Worm (Caenorhabditis elegans) whole organism, late embryonic: Measurements from ENCODE around the gene B0432.7.

ENCODE experiments used
- K02D7.2 ChIP-seq: sonication (generic microtip); optimal IDR thresholded peaks from 2 replicates; lab custom pipeline; 2017; ENCODE audit warnings: mild to moderate bottlenecking, missing genetic modification characterization, missing compliant biosample characterization
- K09A11.1 ChIP-seq: sonication (generic microtip); optimal IDR thresholded peaks from 2 replicates; lab custom pipeline; 2017; ENCODE audit warnings: antibody characterized with exemption, mild to moderate bottlenecking, missing genetic modification characterization, missing compliant biosample characterization; ENCODE audit not compliant: insufficient read depth
- T23F11.4 ChIP-seq: fragments of 200-800 bp; sonication (Bioruptor generic); optimal IDR thresholded peaks from 2 replicates; lab custom pipeline; 2018; ENCODE audit warnings: mild to moderate bottlenecking, missing genetic modification characterization, missing compliant biosample characterization
- ceh-31 ChIP-seq: sonication (generic microtip); optimal IDR thresholded peaks from 2 replicates; lab custom pipeline; 2016; ENCODE audit warnings: missing genetic modification characterization, missing compliant biosample characterization
- ceh-48 ChIP-seq: sonication (generic microtip); optimal IDR thresholded peaks from 2 replicates; lab custom pipeline; 2016; ENCODE audit warnings: missing genetic modification characterization, inconsistent platforms, missing compliant biosample characterization
- elt-2 ChIP-seq: sonication (generic microtip); optimal IDR thresholded peaks from 2 replicates; lab custom pipeline; 2016; ENCODE audit warnings: missing genetic modification reagents, missing genetic modification characterization, missing compliant biosample characterization
- ets-4 ChIP-seq: sonication (generic microtip); optimal IDR thresholded peaks from 2 replicates; lab custom pipeline; 2016; ENCODE audit warnings: missing genetic modification characterization, missing compliant biosample characterization
- hlh-8 ChIP-seq: sonication (generic microtip); optimal IDR thresholded peaks from 2 replicates; lab custom pipeline; 2016; ENCODE audit warnings: missing genotype, missing genetic modification characterization, missing compliant biosample characterization
- lin-11 ChIP-seq: fragments of 200-800 bp; sonication (Bioruptor generic); optimal IDR thresholded peaks from 2 replicates; lab custom pipeline; 2018; ENCODE audit warnings: mild to moderate bottlenecking, missing genetic modification characterization, missing compliant biosample characterization
- nhr-232 ChIP-seq: sonication (generic microtip); optimal IDR thresholded peaks from 2 replicates; lab custom pipeline; 2016; ENCODE audit warnings: missing genetic modification characterization, missing compliant biosample characterization
- pha-2 ChIP-seq: sonication (generic microtip); optimal IDR thresholded peaks from 2 replicates; lab custom pipeline; 2017; ENCODE audit warnings: mild to moderate bottlenecking, missing genetic modification characterization, missing compliant biosample characterization
- pqm-1 ChIP-seq: sonication (generic microtip); optimal IDR thresholded peaks from 2 replicates; lab custom pipeline; 2016; ENCODE audit warnings: missing genetic modification characterization, missing compliant biosample characterization
- unc-3 ChIP-seq, 2 experiments: fragments of 200-800 bp in 1 of 2; sonication (Bioruptor generic) in 1 of 2; sonication (generic microtip) in 1 of 2; conservative IDR thresholded peaks in 1 of 2; optimal IDR thresholded peaks in 1 of 2; 2 replicates each; pipeline versions ENCODE4 v1.3.6 to Lab custom; 2016 to 2022; ENCODE audit warnings: missing compliant biosample characterization in 2 of 2, missing genetic modification characterization in 2 of 2, missing genetic modification reagents in 1 of 2
- unc-42 ChIP-seq: sonication (generic microtip); optimal IDR thresholded peaks from 2 replicates; lab custom pipeline; 2016; ENCODE audit warnings: missing genotype, missing genetic modification characterization, missing compliant biosample characterization
- unc-55 ChIP-seq: sonication (generic microtip); optimal IDR thresholded peaks from 2 replicates; lab custom pipeline; 2017; ENCODE audit warnings: missing biosample characterization, missing genetic modification reagents, missing genetic modification characterization
- ztf-16 ChIP-seq: sonication (generic microtip); optimal IDR thresholded peaks from 2 replicates; lab custom pipeline; 2017; ENCODE audit warnings: missing genetic modification characterization, missing compliant biosample characterization

The B0432.7 gene

DNA sequence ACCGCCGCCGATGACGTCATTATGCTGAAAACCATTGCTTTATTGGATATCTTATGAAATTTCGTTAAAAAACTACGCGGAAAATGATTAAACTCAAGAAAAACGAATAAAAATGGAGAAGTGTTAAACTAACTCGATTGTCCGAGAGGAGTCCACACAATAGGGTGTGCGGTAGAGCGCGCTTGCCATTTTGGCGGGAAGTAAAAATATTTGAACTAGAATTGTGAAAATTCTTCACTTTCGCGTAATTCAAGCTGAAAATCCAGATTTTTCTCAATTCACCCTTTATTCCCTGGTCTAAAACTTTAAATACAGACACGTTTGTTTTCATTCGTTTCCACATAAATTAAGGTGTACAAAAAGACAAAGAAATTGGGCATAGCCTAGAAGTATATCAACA lies 57.2 kb downstream of the B0432.7 start, which contains the start of gene F48A11.4 (continued):
- TF ChIP-seq K09A11.1 (tag; lab: Kevin White, UChicago) = peak; percentile 27
- no peak for TF ChIP-seq pha-2 (tag; lab: Kevin White, UChicago)
- TF ChIP-seq lin-11 (tag; lab: Kevin White, UChicago) = no peak
- TF ChIP-seq ztf-16 (tag; lab: Kevin White, UChicago) = peak; percentile 49
- TF ChIP-seq ceh-48 = peak; percentile 37
- TF ChIP-seq ceh-31 (tag; lab: Kevin White, UChicago) = peak; percentile 65
- no peak for TF ChIP-seq nhr-232 (tag; lab: Kevin White, UChicago)
- TF ChIP-seq unc-55 (GFP tag; lab: Kevin White, UChicago) = peak; percentile 54
- TF ChIP-seq unc-42 (tag; lab: Kevin White, UChicago) = peak; percentile 75
- no peak for TF ChIP-seq pqm-1 (tag; lab: Kevin White, UChicago)
- no peak for TF ChIP-seq hlh-8
- no peak for TF ChIP-seq unc-3 (GFP tag; conservative IDR thresholded peaks at IDR 0.05; lab: Robert Waterston, UW)
- no peak for TF ChIP-seq unc-3 (tag; optimal IDR thresholded peaks at IDR 0.05; lab: Kevin White, UChicago)
- TF ChIP-seq ets-4 = peak; percentile 41
- TF ChIP-seq K02D7.2 (tag; lab: Kevin White, UChicago) = no peak
- TF ChIP-seq T23F11.4 (GFP tag; lab: Kevin White, UChicago) = no peak
- peak; percentile 35 for TF ChIP-seq elt-2 (tag; lab: Kevin White, UChicago)
